Worm (Caenorhabditis elegans): Measurements from ENCODE around the gene mig-5.

Gene mig-5

ce11 chrII:8137379-8137778, 47.4 kb downstream of the mig-5 start:
- TF ChIP-seq F13H6.1 (tag; optimal IDR thresholded peaks at IDR 0.05) (no peak), lin-39 (tag; optimal IDR thresholded peaks at IDR 0.05) (no peak), nhr-25 (tag; optimal IDR thresholded peaks at IDR 0.05) (peak; percentile 8), sma-9 (GFP tag; optimal IDR thresholded peaks at IDR 0.05) (no peak), sma-9 (tag; optimal IDR thresholded peaks at IDR 0.05) (no peak), ceh-16 (tag; optimal IDR thresholded peaks at IDR 0.05) (no peak), nhr-23 (tag; optimal IDR thresholded peaks at IDR 0.05) (no peak), skn-1 (tag; optimal IDR thresholded peaks at IDR 0.05) (peak; percentile 16), nhr-129 (tag; optimal IDR thresholded peaks at IDR 0.05) (peak; percentile 49), ztf-11 (tag; optimal IDR thresholded peaks at IDR 0.05) (no peak), blmp-1 (tag; optimal IDR thresholded peaks at IDR 0.05; ENCODE audit: insufficient read depth) (no peak), lsy-2 (tag; optimal IDR thresholded peaks at IDR 0.05) (peak in 1 of 2 experiments; percentile 67), ama-1 (optimal IDR thresholded peaks at IDR 0.05) (no peak), nhr-77 (tag; optimal IDR thresholded peaks at IDR 0.05) (no peak), unc-55 (GFP tag; optimal IDR thresholded peaks at IDR 0.05) (peak; percentile 29), C34F6.9 (tag; optimal IDR thresholded peaks at IDR 0.05) (peak; percentile 37), gmeb-1 (tag; optimal IDR thresholded peaks at IDR 0.05) (peak; percentile 21), ztf-1 (GFP tag; conservative IDR thresholded peaks at IDR 0.05) (no peak), sma-3 (GFP tag; optimal IDR thresholded peaks at IDR 0.05) (peak; percentile 1), mbf-1 (tag; optimal IDR thresholded peaks at IDR 0.05) (no peak)

ce11 chrII:8136818-8137217, 48.0 kb downstream of the mig-5 start, which contains the start of gene ctns-1:
ctns-1 (minus strand) TSS chrII:8136918.
- TF ChIP-seq ceh-82 (tag; optimal IDR thresholded peaks at IDR 0.05) (no peak), alr-1 (tag; optimal IDR thresholded peaks at IDR 0.05) (no peak), nhr-23 (tag; optimal IDR thresholded peaks at IDR 0.05) (no peak), gmeb-1 (tag; optimal IDR thresholded peaks at IDR 0.05) (no peak), unc-62 (GFP tag; optimal IDR thresholded peaks at IDR 0.05) (no peak), nhr-6 (tag; optimal IDR thresholded peaks at IDR 0.05) (no peak), mdl-1 (tag; optimal IDR thresholded peaks at IDR 0.05) (no peak), nhr-12 (tag; optimal IDR thresholded peaks at IDR 0.05) (no peak), ZK546.5 (tag; optimal IDR thresholded peaks at IDR 0.05) (no peak)

ce11 chrII:8135953-8136352, 48.9 kb downstream of the mig-5 start:
- TF ChIP-seq lin-11 (tag; optimal IDR thresholded peaks at IDR 0.05) (no peak), gmeb-1 (tag; optimal IDR thresholded peaks at IDR 0.05) (no peak), ceh-16 (tag; optimal IDR thresholded peaks at IDR 0.05) (no peak), fos-1 (tag; optimal IDR thresholded peaks at IDR 0.05) (no peak), ama-1 (optimal IDR thresholded peaks at IDR 0.05) (no peak), nhr-10 (tag; optimal IDR thresholded peaks at IDR 0.05) (no peak)
